Worm (Caenorhabditis elegans) whole organism, mixed stage, embryonic: ENCODE measurements around the gene F58A6.5.

Experiments used
- ceh-39 ChIP-seq: fragments of 150-350 bp; optimal IDR thresholded peaks from 2 replicates; lab custom pipeline; 2014; ENCODE audit warnings: missing biosample characterization, missing genetic modification characterization
- drap-1 ChIP-seq: fragments of 200-800 bp; sonication (Bioruptor generic); optimal IDR thresholded peaks from 3 replicates; lab custom pipeline; 2018; ENCODE audit warnings: mild to moderate bottlenecking, missing genetic modification characterization, missing compliant biosample characterization
- elt-3 ChIP-seq: fragments of 150-350 bp; optimal IDR thresholded peaks from 2 replicates; lab custom pipeline; 2014; ENCODE audit warnings: missing biosample characterization, missing genetic modification characterization
- ham-2 ChIP-seq: fragments of 200-800 bp; sonication (Bioruptor generic); optimal IDR thresholded peaks from 2 replicates; lab custom pipeline; 2018; ENCODE audit warnings: mild to moderate bottlenecking, missing genetic modification characterization, missing compliant biosample characterization
- lin-13 ChIP-seq: fragments of 150-350 bp; optimal IDR thresholded peaks from 2 replicates; lab custom pipeline; 2014; ENCODE audit warnings: missing biosample characterization, missing genetic modification characterization
- nhr-12 ChIP-seq: fragments of 150-350 bp; optimal IDR thresholded peaks from 2 replicates; lab custom pipeline; 2014; ENCODE audit warnings: missing biosample characterization, missing genetic modification characterization
- nhr-237 ChIP-seq: fragments of 150-350 bp; optimal IDR thresholded peaks from 2 replicates; lab custom pipeline; 2014; ENCODE audit warnings: missing biosample characterization, missing genetic modification characterization
- nhr-76 ChIP-seq: sonication (generic microtip); optimal IDR thresholded peaks from 2 replicates; lab custom pipeline; 2017; ENCODE audit warnings: missing biosample characterization, missing genetic modification characterization
- pha-4 ChIP-seq: fragments of 150-350 bp; optimal IDR thresholded peaks from 2 replicates; lab custom pipeline; 2018; ENCODE audit warnings: missing biosample characterization, missing genetic modification reagents, missing genetic modification characterization
- snpc-4 ChIP-seq: fragments of 150-350 bp; optimal IDR thresholded peaks from 2 replicates; lab custom pipeline; 2014; ENCODE audit warnings: missing biosample characterization, missing genetic modification characterization
- tbx-8 ChIP-seq: fragments of 200-800 bp; sonication (Bioruptor generic); optimal IDR thresholded peaks from 2 replicates; lab custom pipeline; 2018; ENCODE audit warnings: mild to moderate bottlenecking, missing genetic modification characterization, moderate library complexity, missing compliant biosample characterization
- unc-120 ChIP-seq: sonication (generic microtip); optimal IDR thresholded peaks from 2 replicates; lab custom pipeline; 2017; ENCODE audit warnings: missing genetic modification characterization, missing compliant biosample characterization; ENCODE audit not compliant: poor library complexity, severe bottlenecking
- unc-39 ChIP-seq: fragments of 150-350 bp; optimal IDR thresholded peaks from 2 replicates; lab custom pipeline; 2014; ENCODE audit warnings: missing biosample characterization, missing genetic modification characterization
- unc-62 ChIP-seq: fragments of 150-350 bp; optimal IDR thresholded peaks from 2 replicates; lab custom pipeline; 2014; ENCODE audit warnings: missing biosample characterization, missing genetic modification reagents, missing genetic modification characterization

ce11 chrII:5174370-5174769 lies 26.1 kb upstream of the F58A6.5 start, which contains the start of gene C27D6.3:
- TF ChIP-seq ceh-39 (tag; lab: Kevin White, UChicago) (no peak), pha-4 (tag; lab: Kevin White, UChicago) (no peak), unc-120 (tag; lab: Kevin White, UChicago) (no peak), nhr-12 (tag; lab: Kevin White, UChicago) (no peak), tbx-8 (GFP tag; lab: Kevin White, UChicago) (no peak), lin-13 (tag; lab: Kevin White, UChicago) (no peak), drap-1 (GFP tag; lab: Kevin White, UChicago) (no peak), nhr-76 (tag; lab: Kevin White, UChicago) (no peak), nhr-237 (no peak), snpc-4 (no peak), elt-3 (no peak), unc-39 (tag; lab: Kevin White, UChicago) (no peak), ham-2 (GFP tag; lab: Kevin White, UChicago) (no peak), unc-62 (no peak)
